Worm (Caenorhabditis elegans) whole organism, L2 larva: ENCODE measurements around the gene M03F8.1.

Experiments used
- C34F6.9 ChIP-seq: fragments of 150-350 bp; optimal IDR thresholded peaks from 2 replicates; lab custom pipeline; 2014; ENCODE audit warnings: missing biosample characterization, missing genetic modification characterization
- F13H6.1 ChIP-seq: sonication (generic microtip); optimal IDR thresholded peaks from 2 replicates; lab custom pipeline; 2016; ENCODE audit warnings: missing genetic modification characterization, missing compliant biosample characterization
- R02D3.7 ChIP-seq: fragments of 150-350 bp; optimal IDR thresholded peaks from 2 replicates; lab custom pipeline; 2014; ENCODE audit warnings: missing biosample characterization, missing genetic modification characterization
- ZK546.5 ChIP-seq: sonication (generic microtip); optimal IDR thresholded peaks from 2 replicates; lab custom pipeline; 2017; ENCODE audit warnings: missing biosample characterization, missing genetic modification characterization
- alr-1 ChIP-seq: fragments of 150-350 bp; optimal IDR thresholded peaks from 2 replicates; lab custom pipeline; 2014; ENCODE audit warnings: missing biosample characterization, missing genetic modification characterization
- aly-2 ChIP-seq: fragments of 150-350 bp; optimal IDR thresholded peaks from 2 replicates; lab custom pipeline; 2014; ENCODE audit warnings: missing biosample characterization, missing genetic modification characterization
- ama-1 ChIP-seq: fragments of 150-350 bp; optimal IDR thresholded peaks from 2 replicates; lab custom pipeline; 2018; ENCODE audit warnings: inconsistent platforms
- crh-2 ChIP-seq: sonication (generic microtip); optimal IDR thresholded peaks from 2 replicates; lab custom pipeline; 2017; ENCODE audit warnings: missing biosample characterization, missing genetic modification characterization
- egl-27 ChIP-seq: sonication (generic microtip); optimal IDR thresholded peaks from 3 replicates; lab custom pipeline; 2017; ENCODE audit warnings: missing biosample characterization, missing genetic modification reagents, missing genetic modification characterization
- elt-1 ChIP-seq: fragments of 150-350 bp; optimal IDR thresholded peaks from 2 replicates; lab custom pipeline; 2014; ENCODE audit warnings: missing biosample characterization, missing genetic modification characterization
- fos-1 ChIP-seq: fragments of 150-350 bp; optimal IDR thresholded peaks from 2 replicates; lab custom pipeline; 2014; ENCODE audit warnings: missing biosample characterization, missing genetic modification characterization
- gmeb-1 ChIP-seq: fragments of 150-350 bp; optimal IDR thresholded peaks from 2 replicates; lab custom pipeline; 2014; ENCODE audit warnings: missing biosample characterization, missing genetic modification characterization
- lin-13 ChIP-seq: fragments of 150-350 bp; optimal IDR thresholded peaks from 2 replicates; lab custom pipeline; 2014; ENCODE audit warnings: missing biosample characterization, missing genetic modification reagents, missing genetic modification characterization
- lsy-2 ChIP-seq, 2 experiments: fragments of 150-350 bp in 1 of 2; sonication (generic microtip) in 1 of 2; optimal IDR thresholded peaks; 2 replicates each; lab custom pipeline; 2014 to 2017; ENCODE audit warnings: missing biosample characterization in 2 of 2, missing genetic modification characterization in 2 of 2
- nhr-12 ChIP-seq: fragments of 150-350 bp; optimal IDR thresholded peaks from 2 replicates; lab custom pipeline; 2014; ENCODE audit warnings: missing biosample characterization, missing genetic modification characterization
- nhr-129 ChIP-seq: fragments of 150-350 bp; optimal IDR thresholded peaks from 2 replicates; lab custom pipeline; 2014; ENCODE audit warnings: missing biosample characterization, missing genetic modification characterization
- nhr-21 ChIP-seq: fragments of 150-350 bp; optimal IDR thresholded peaks from 2 replicates; lab custom pipeline; 2014; ENCODE audit warnings: missing biosample characterization, missing genetic modification characterization
- nhr-23 ChIP-seq: fragments of 150-350 bp; optimal IDR thresholded peaks from 2 replicates; lab custom pipeline; 2014; ENCODE audit warnings: missing biosample characterization, missing genetic modification reagents, missing genetic modification characterization
- nhr-25 ChIP-seq: fragments of 150-350 bp; sonication (generic microtip); optimal IDR thresholded peaks from 3 replicates; lab custom pipeline; 2014; ENCODE audit warnings: missing biosample characterization, missing genetic modification characterization
- nhr-77 ChIP-seq: fragments of 150-350 bp; optimal IDR thresholded peaks from 2 replicates; lab custom pipeline; 2014; ENCODE audit warnings: missing biosample characterization, missing genetic modification characterization
- peb-1 ChIP-seq: fragments of 150-350 bp; optimal IDR thresholded peaks from 2 replicates; lab custom pipeline; 2014; ENCODE audit warnings: missing biosample characterization, missing genetic modification characterization
- sem-4 ChIP-seq: fragments of 150-350 bp; optimal IDR thresholded peaks from 2 replicates; lab custom pipeline; 2014; ENCODE audit warnings: missing biosample characterization, missing genetic modification reagents, missing genetic modification characterization
- sma-3 ChIP-seq: sonication (generic microtip); optimal IDR thresholded peaks from 2 replicates; lab custom pipeline; 2016; ENCODE audit warnings: missing genetic modification reagents, missing genetic modification characterization, missing compliant biosample characterization
- sma-9 ChIP-seq, 2 experiments: fragments of 150-350 bp in 1 of 2; sonication (generic microtip) in 1 of 2; optimal IDR thresholded peaks; 2 replicates each; lab custom pipeline; 2014 to 2016; ENCODE audit warnings: missing genetic modification characterization in 2 of 2, mild to moderate bottlenecking in 1 of 2, missing biosample characterization in 1 of 2, missing compliant biosample characterization in 1 of 2, missing genetic modification reagents in 1 of 2, moderate library complexity in 1 of 2
- snpc-4 ChIP-seq: fragments of 150-350 bp; optimal IDR thresholded peaks from 2 replicates; lab custom pipeline; 2014; ENCODE audit warnings: missing biosample characterization, missing genetic modification characterization
- unc-55 ChIP-seq: fragments of 150-350 bp; sonication (generic microtip); optimal IDR thresholded peaks from 3 replicates; lab custom pipeline; 2014; ENCODE audit warnings: missing biosample characterization, missing genetic modification reagents, missing genetic modification characterization
- zag-1 ChIP-seq: fragments of 150-350 bp; optimal IDR thresholded peaks from 2 replicates; lab custom pipeline; 2014; ENCODE audit warnings: missing biosample characterization, missing genetic modification characterization
- ztf-1 ChIP-seq: fragments of 200-800 bp; sonication (Bioruptor generic); conservative IDR thresholded peaks from 2 replicates; pipeline ENCODE4 v1.3.6; 2022; ENCODE audit warnings: missing genetic modification characterization, missing compliant biosample characterization
- ztf-11 ChIP-seq: sonication (generic microtip); optimal IDR thresholded peaks from 2 replicates; lab custom pipeline; 2017; ENCODE audit warnings: missing biosample characterization, missing genetic modification characterization
- ztf-4 ChIP-seq: fragments of 150-350 bp; optimal IDR thresholded peaks from 2 replicates; lab custom pipeline; 2014; ENCODE audit warnings: missing biosample characterization, missing genetic modification characterization

The M03F8.1 gene

DNA sequence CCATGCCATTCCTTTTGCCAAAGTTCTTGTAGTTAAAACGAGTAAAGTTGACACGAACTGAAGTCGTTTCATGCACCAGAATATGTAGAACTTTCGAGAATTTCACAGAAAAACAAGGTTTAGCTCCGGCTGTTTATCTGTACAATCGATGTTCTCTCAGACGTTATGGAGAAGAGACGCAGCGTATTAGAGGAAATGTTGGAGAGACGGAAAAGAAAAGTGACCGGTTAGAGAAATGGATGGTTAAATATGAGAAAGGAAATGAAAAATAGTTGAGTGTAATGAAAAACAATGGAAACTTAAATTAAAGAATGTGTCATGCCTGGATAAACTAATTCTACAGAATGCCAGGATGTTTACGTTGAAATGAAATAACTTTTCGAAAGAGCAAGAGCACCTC lies 12.5 kb downstream of the M03F8.1 start, which contains the start of gene pcm-1 (continued):
- no peak for TF ChIP-seq lin-13 (GFP tag; lab: Kevin White, UChicago)
- TF ChIP-seq snpc-4: no peak
- TF ChIP-seq nhr-25: no peak
- no peak for TF ChIP-seq nhr-77
- TF ChIP-seq sma-3 (GFP tag; lab: Kevin White, UChicago): no peak
- TF ChIP-seq peb-1 (tag; lab: Kevin White, UChicago): no peak
- TF ChIP-seq nhr-21 (tag; lab: Kevin White, UChicago): no peak
- peak; percentile 31 for TF ChIP-seq gmeb-1 (tag; lab: Kevin White, UChicago)
- TF ChIP-seq, all 48 proteins: peak for 9

DNA sequence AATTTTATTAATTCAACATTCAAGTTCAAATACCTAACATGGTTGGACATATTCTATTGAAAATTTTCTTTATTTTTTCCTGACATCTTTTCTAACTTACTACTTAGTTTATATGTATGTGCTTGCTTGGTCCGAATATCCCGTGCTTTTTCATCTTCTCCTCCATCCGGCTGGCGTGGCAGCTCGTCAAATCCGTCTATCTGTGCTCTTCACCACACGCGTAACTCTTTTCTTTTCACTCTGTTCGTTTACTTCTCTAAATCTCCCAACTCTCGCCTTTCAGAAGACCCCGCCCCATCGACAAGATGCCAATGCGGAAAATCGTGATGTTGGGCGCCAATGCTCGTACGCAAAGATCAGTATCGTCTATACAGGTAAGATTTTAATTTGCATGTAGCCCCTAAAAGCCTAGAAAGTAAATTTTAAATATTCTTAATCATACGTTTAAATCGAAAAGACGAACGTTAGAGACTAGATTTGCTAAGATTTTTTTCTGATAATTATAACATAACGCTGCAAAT lies 13.5 kb downstream of the M03F8.1 start:
- TF ChIP-seq elt-1 (tag; lab: Kevin White, UChicago): no peak
- peak; percentile 23 for TF ChIP-seq unc-55 (GFP tag; lab: Kevin White, UChicago)
- peak in 1 of 2 experiments; percentile 21 for TF ChIP-seq lsy-2 (tag; optimal IDR thresholded peaks at IDR 0.05; lab: Kevin White, UChicago)
- no peak for TF ChIP-seq ztf-4 (tag; lab: Kevin White, UChicago)
- TF ChIP-seq R02D3.7 (tag; lab: Kevin White, UChicago): no peak
- TF ChIP-seq nhr-23 (tag; lab: Kevin White, UChicago): no peak
- TF ChIP-seq crh-2 (tag; lab: Kevin White, UChicago): peak; percentile 52
- TF ChIP-seq zag-1 (tag; lab: Kevin White, UChicago): peak; percentile 21
- TF ChIP-seq fos-1: no peak
- TF ChIP-seq C34F6.9 (tag; lab: Kevin White, UChicago): peak; percentile 58
- peak; percentile 22 for TF ChIP-seq sma-9 (GFP tag; optimal IDR thresholded peaks at IDR 0.05; lab: Kevin White, UChicago)
- no peak for TF ChIP-seq sma-9 (tag; optimal IDR thresholded peaks at IDR 0.05; lab: Kevin White, UChicago)
- peak; percentile 13 for TF ChIP-seq F13H6.1 (tag; lab: Kevin White, UChicago)

DNA sequence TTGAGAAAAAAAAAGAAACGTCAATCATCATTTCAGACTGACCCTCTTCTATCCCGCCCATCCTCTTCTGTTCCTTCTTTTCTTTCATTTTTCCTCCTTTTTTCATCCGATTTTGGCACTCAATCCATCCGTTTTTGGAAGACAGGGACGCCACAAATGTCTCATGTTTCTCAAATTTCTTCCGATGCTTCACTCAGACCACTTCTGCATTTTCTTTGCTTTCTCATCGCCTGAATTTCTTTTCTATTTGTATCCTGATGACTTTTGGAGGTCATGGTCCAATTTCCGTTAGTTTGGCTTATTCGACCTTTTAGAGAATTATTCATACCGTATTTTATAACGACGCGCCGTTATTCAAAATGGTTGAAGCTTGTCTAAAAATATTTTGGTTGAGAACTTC lies 21.3 kb downstream of the M03F8.1 start:
- no peak for TF ChIP-seq ZK546.5 (tag; lab: Kevin White, UChicago)
- TF ChIP-seq, all 48 proteins: peak for 0

DNA sequence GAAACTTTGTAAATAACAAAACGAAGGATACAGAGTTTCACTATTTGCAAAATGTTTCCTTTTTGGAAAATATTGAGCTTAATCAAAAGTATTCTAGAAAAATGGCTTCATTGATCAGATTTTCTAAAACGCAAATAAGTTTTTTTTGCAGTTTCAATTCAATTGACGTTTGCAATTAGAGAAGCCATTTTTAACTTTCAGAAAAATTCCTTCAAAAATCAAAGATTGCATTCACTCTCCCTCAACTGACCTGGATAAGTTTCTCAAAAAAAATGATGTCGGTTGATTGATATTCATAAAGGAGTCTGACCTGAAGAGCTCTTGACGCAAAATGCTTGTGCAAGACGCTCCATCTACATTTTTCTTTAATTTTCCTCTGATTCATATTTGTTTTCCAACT lies 22.5 kb downstream of the M03F8.1 start:
- no peak for TF ChIP-seq sem-4

DNA sequence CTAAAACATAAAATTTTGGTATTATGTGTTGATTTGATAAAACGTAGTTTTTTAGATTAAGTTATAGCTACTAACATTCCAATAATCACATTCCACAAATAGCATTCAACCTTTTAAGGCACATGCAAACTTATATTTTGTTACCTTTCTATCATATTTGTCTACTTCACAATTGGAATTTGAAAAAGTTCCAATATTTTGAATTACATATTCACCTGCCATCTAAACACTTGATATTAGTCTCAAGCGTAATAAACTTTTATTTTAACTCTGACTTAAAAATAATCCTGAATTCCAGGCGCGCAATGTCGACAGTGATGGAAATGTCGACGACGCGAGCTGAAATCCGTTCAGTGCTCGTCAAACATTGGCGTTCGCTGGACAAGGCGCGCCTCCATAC lies 24.5 kb downstream of the M03F8.1 start, which contains the start of gene acy-2:
TSS of gene acy-2 (plus strand) at position 301 of the 400 bp plus-strand sequence.
- no peak for TF ChIP-seq ama-1
- TF ChIP-seq ztf-1: no peak
- no peak for TF ChIP-seq sem-4
- TF ChIP-seq zag-1 (tag; lab: Kevin White, UChicago): no peak
- no peak for TF ChIP-seq alr-1 (tag; lab: Kevin White, UChicago)
- no peak for TF ChIP-seq aly-2 (tag; lab: Kevin White, UChicago)
- TF ChIP-seq nhr-12 (tag; lab: Kevin White, UChicago): no peak
- no peak for TF ChIP-seq ztf-11
- no peak for TF ChIP-seq unc-55 (GFP tag; lab: Kevin White, UChicago)
- TF ChIP-seq, all 48 proteins: peak for 0

DNA sequence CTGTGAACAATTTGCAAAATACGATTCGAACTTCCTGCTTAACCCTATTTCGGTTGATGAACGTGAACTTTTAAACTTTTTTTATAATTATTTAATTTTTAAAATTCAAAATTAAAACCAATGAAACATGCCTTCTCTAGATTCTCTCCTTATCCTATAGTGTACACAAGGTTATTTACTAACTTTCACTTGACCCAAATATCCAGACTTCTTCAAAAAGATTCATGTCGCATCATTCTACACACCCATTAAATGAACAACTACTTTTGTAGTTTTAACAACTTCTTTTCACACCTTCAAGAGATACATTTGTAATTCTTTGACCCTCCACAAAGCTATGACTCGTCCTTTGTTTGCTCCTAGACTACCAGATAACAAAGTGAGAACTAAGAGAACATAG lies 31.5 kb downstream of the M03F8.1 start:
- no peak for TF ChIP-seq lsy-2 (tag; optimal IDR thresholded peaks at IDR 0.05; lab: Kevin White, UChicago)
- no peak for TF ChIP-seq nhr-77
- TF ChIP-seq sma-9 (GFP tag; optimal IDR thresholded peaks at IDR 0.05; lab: Kevin White, UChicago): no peak
- no peak for TF ChIP-seq sma-9 (tag; optimal IDR thresholded peaks at IDR 0.05; lab: Kevin White, UChicago)
- TF ChIP-seq crh-2 (tag; lab: Kevin White, UChicago): no peak
- no peak for TF ChIP-seq snpc-4

DNA sequence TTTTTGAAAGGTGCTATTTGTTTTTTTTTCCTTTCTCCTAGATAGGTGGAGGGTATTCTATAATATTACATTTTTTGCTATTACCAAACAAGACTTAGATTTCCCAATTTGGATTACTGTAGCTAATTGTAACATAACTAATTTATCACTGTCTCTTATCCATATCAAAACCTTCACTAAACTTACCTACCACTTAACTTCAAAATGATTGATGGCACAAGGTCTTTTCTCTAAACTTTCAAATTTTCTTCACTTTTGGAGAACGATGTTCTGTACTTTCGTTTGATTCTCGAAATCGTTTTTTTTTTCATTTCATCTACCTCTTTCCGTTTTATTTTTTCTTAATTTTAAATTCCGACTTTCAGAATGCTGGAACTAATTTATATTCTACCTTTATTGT lies 32.1 kb downstream of the M03F8.1 start, which contains the start of gene dhs-16:
TSS of gene dhs-16 (plus strand) at position 366 of the 400 bp plus-strand sequence.
- TF ChIP-seq nhr-21 (tag; lab: Kevin White, UChicago) (no peak), alr-1 (tag; lab: Kevin White, UChicago) (no peak)

DNA sequence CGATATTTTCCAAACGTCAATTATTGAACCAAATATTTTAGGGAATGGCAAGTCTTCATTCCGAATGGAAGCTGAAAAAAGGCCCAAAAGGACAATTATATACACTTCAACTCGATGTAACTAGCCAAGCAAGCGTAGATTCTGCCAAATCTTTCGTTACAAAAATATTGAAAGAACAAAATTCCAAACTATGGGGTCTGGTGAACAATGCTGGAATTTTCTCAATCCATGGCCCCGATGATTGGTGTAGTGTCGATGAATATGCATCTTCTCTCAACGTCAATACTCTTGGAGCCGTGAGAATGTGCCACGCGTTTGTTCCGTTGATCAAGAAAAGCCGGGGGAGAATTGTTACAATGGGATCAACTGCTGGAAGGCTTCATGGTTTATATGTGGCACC lies 33.0 kb downstream of the M03F8.1 start:
- no peak for TF ChIP-seq egl-27 (tag; lab: Kevin White, UChicago)
- no peak for TF ChIP-seq lin-13 (GFP tag; lab: Kevin White, UChicago)
- no peak for TF ChIP-seq crh-2 (tag; lab: Kevin White, UChicago)
- TF ChIP-seq peb-1 (tag; lab: Kevin White, UChicago): no peak
- no peak for TF ChIP-seq nhr-129
- no peak for TF ChIP-seq nhr-23 (tag; lab: Kevin White, UChicago)
- no peak for TF ChIP-seq sma-9 (GFP tag; optimal IDR thresholded peaks at IDR 0.05; lab: Kevin White, UChicago)
- no peak for TF ChIP-seq sma-9 (tag; optimal IDR thresholded peaks at IDR 0.05; lab: Kevin White, UChicago)
- no peak for TF ChIP-seq ztf-11
